Worm (Caenorhabditis elegans) whole organism, L4 larva: ENCODE results near the gene ZC21.10.

Experiments
- F26F4.8 ChIP-seq: fragments of 200-800 bp; sonication (Bioruptor generic); conservative IDR thresholded peaks from 2 replicates; pipeline ENCODE4 v1.3.6; 2022; ENCODE audit warnings: missing genetic modification characterization, missing compliant biosample characterization
- R02D3.7 ChIP-seq: fragments of 150-350 bp; sonication (generic microtip); optimal IDR thresholded peaks from 3 replicates; lab custom pipeline; 2014; ENCODE audit warnings: missing biosample characterization, missing genetic modification characterization
- Y48G9A.11 ChIP-seq: fragments of 200-800 bp; sonication (Bioruptor generic); IDR thresholded peaks from 2 replicates; pipeline ENCODE4 v1.3.6; 2022; ENCODE audit warnings: missing genetic modification reagents, missing genetic modification characterization, missing compliant biosample characterization
- Y75B8A.6 ChIP-seq: fragments of 200-800 bp; sonication (Bioruptor generic); IDR thresholded peaks from 2 replicates; pipeline ENCODE4 v1.3.6; 2022; ENCODE audit warnings: missing genetic modification reagents, missing genetic modification characterization, missing compliant biosample characterization
- ZK546.5 ChIP-seq, 2 experiments: sonication (generic microtip); optimal IDR thresholded peaks; 2 replicates each; lab custom pipeline; 2017; ENCODE audit warnings: missing biosample characterization in 2 of 2, missing genetic modification characterization in 2 of 2
- aha-1 ChIP-seq: fragments of 150-350 bp; peaks from one replicate; lab custom pipeline; 2014; ENCODE audit warnings: missing biosample characterization, missing genetic modification characterization
- ama-1 ChIP-seq: fragments of 150-350 bp; optimal IDR thresholded peaks from 2 replicates; lab custom pipeline; 2014; ENCODE audit warnings: inconsistent platforms, mixed read lengths
- attf-4 ChIP-seq: sonication (generic microtip); optimal IDR thresholded peaks from 3 replicates; lab custom pipeline; 2017; ENCODE audit warnings: missing biosample characterization, missing genetic modification characterization
- ceh-20 ChIP-seq: fragments of 200-800 bp; sonication (Bioruptor generic); IDR thresholded peaks from 2 replicates; pipeline ENCODE4 v1.3.6; 2022; ENCODE audit warnings: missing genetic modification reagents, missing genetic modification characterization, missing compliant biosample characterization
- ceh-28 ChIP-seq: fragments of 150-350 bp; optimal IDR thresholded peaks from 2 replicates; lab custom pipeline; 2014; ENCODE audit warnings: missing biosample characterization, missing genetic modification reagents, missing genetic modification characterization
- ceh-32 ChIP-seq: sonication (generic microtip); optimal IDR thresholded peaks from 2 replicates; lab custom pipeline; 2016; ENCODE audit warnings: mild to moderate bottlenecking, missing genetic modification characterization, missing compliant biosample characterization; ENCODE audit not compliant: poor library complexity
- ceh-62 ChIP-seq: sonication (generic microtip); optimal IDR thresholded peaks from 2 replicates; lab custom pipeline; 2017; ENCODE audit warnings: missing biosample characterization, missing genetic modification characterization
- ceh-82 ChIP-seq: sonication (generic microtip); optimal IDR thresholded peaks from 2 replicates; lab custom pipeline; 2017; ENCODE audit warnings: missing biosample characterization, missing genetic modification characterization
- ces-1 ChIP-seq: fragments of 150-350 bp; sonication (generic microtip); optimal IDR thresholded peaks from 4 replicates; lab custom pipeline; 2014; ENCODE audit warnings: missing biosample characterization, missing genetic modification reagents, missing genetic modification characterization
- cey-2 ChIP-seq: sonication (generic microtip); optimal IDR thresholded peaks from 3 replicates; lab custom pipeline; 2017; ENCODE audit warnings: missing genetic modification characterization, mild to moderate bottlenecking, missing compliant biosample characterization, antibody characterized with exemption, borderline replicate concordance; ENCODE audit not compliant: insufficient read depth
- daf-19 ChIP-seq: fragments of 200-800 bp; sonication (Bioruptor generic); conservative IDR thresholded peaks from 2 replicates; pipeline ENCODE4 v1.3.6; 2022; ENCODE audit warnings: missing genetic modification characterization, missing compliant biosample characterization
- daf-8 ChIP-seq: fragments of 200-800 bp; sonication (Bioruptor generic); IDR thresholded peaks from 2 replicates; pipeline ENCODE4 v1.3.6; 2022; ENCODE audit warnings: missing genetic modification characterization, missing compliant biosample characterization
- dmd-6 ChIP-seq: fragments of 200-800 bp; sonication (Bioruptor generic); IDR thresholded peaks from 2 replicates; pipeline ENCODE4 v1.3.6; 2022; ENCODE audit warnings: missing genetic modification reagents, missing genetic modification characterization, missing compliant biosample characterization
- duxl-1 ChIP-seq: sonication (generic microtip); optimal IDR thresholded peaks from 2 replicates; lab custom pipeline; 2016; ENCODE audit warnings: mild to moderate bottlenecking, missing genetic modification characterization, moderate library complexity, missing compliant biosample characterization; ENCODE audit not compliant: poor library complexity
- dve-1 ChIP-seq: sonication (generic microtip); optimal IDR thresholded peaks from 2 replicates; lab custom pipeline; 2017; ENCODE audit warnings: antibody characterized with exemption, mild to moderate bottlenecking, missing genetic modification characterization, missing compliant biosample characterization; ENCODE audit not compliant: insufficient read depth
- fos-1 ChIP-seq: fragments of 150-350 bp; optimal IDR thresholded peaks from 2 replicates; lab custom pipeline; 2014; ENCODE audit warnings: missing biosample characterization, missing genetic modification characterization
- hif-1 ChIP-seq, 2 experiments: sonication (generic microtip); optimal IDR thresholded peaks; 2 replicates each; lab custom pipeline; 2016 to 2017; ENCODE audit warnings: missing compliant biosample characterization in 2 of 2, missing genetic modification characterization in 2 of 2, missing genetic modification reagents in 2 of 2, missing genotype in 2 of 2, mild to moderate bottlenecking in 1 of 2
- hlh-11 ChIP-seq: fragments of 200-800 bp; sonication (Bioruptor generic); optimal IDR thresholded peaks from 2 replicates; lab custom pipeline; 2018; ENCODE audit warnings: mild to moderate bottlenecking, missing genetic modification characterization, missing compliant biosample characterization
- hlh-30 ChIP-seq: sonication (generic microtip); optimal IDR thresholded peaks from 2 replicates; lab custom pipeline; 2017; ENCODE audit warnings: antibody characterized with exemption, mild to moderate bottlenecking, missing genetic modification characterization, missing compliant biosample characterization; ENCODE audit not compliant: insufficient read depth
- hmg-1.1 ChIP-seq: fragments of 200-800 bp; sonication (Bioruptor generic); IDR thresholded peaks from 2 replicates; pipeline ENCODE4 v1.3.6; 2022; ENCODE audit warnings: missing genetic modification reagents, missing genetic modification characterization, missing compliant biosample characterization
- jun-1 ChIP-seq: fragments of 150-350 bp; optimal IDR thresholded peaks from 2 replicates; lab custom pipeline; 2014; ENCODE audit warnings: missing biosample characterization, missing genetic modification reagents, missing genetic modification characterization
- lim-7 ChIP-seq: fragments of 200-800 bp; sonication (Bioruptor generic); IDR thresholded peaks from 2 replicates; pipeline ENCODE4 v1.3.6; 2022; ENCODE audit warnings: missing genetic modification characterization, missing compliant biosample characterization
- lin-13 ChIP-seq: fragments of 150-350 bp; optimal IDR thresholded peaks from 2 replicates; lab custom pipeline; 2014; ENCODE audit warnings: missing biosample characterization, missing genetic modification reagents, missing genetic modification characterization
- lin-15B ChIP-seq: fragments of 150-350 bp; sonication (generic microtip); optimal IDR thresholded peaks from 3 replicates; lab custom pipeline; 2014; ENCODE audit warnings: missing biosample characterization, missing genetic modification characterization
- lin-29 ChIP-seq: fragments of 200-800 bp; sonication (Bioruptor generic); IDR thresholded peaks from 2 replicates; pipeline ENCODE4 v1.3.6; 2022; ENCODE audit warnings: missing genetic modification reagents, missing genetic modification characterization, missing compliant biosample characterization
- mep-1 ChIP-seq: fragments of 150-350 bp; sonication (generic microtip); optimal IDR thresholded peaks from 3 replicates; lab custom pipeline; 2014; ENCODE audit warnings: missing biosample characterization, missing genetic modification characterization
- mxl-2 ChIP-seq: fragments of 200-800 bp; sonication (Bioruptor generic); conservative IDR thresholded peaks from 2 replicates; pipeline ENCODE4 v1.3.6; 2022; ENCODE audit warnings: missing genetic modification reagents, missing genetic modification characterization, missing compliant biosample characterization
- nhr-111 ChIP-seq: fragments of 200-800 bp; sonication (Bioruptor generic); optimal IDR thresholded peaks from 2 replicates; lab custom pipeline; 2018; ENCODE audit warnings: mild to moderate bottlenecking, missing genetic modification characterization, missing compliant biosample characterization
- nhr-42 ChIP-seq: fragments of 200-800 bp; sonication (Bioruptor generic); IDR thresholded peaks from 2 replicates; pipeline ENCODE4 v1.3.6; 2022; ENCODE audit warnings: missing genetic modification characterization, missing compliant biosample characterization
- nhr-48 ChIP-seq: sonication (generic microtip); optimal IDR thresholded peaks from 2 replicates; lab custom pipeline; 2016; ENCODE audit warnings: mild to moderate bottlenecking, missing genetic modification characterization, missing compliant biosample characterization
- nhr-6 ChIP-seq: fragments of 150-350 bp; optimal IDR thresholded peaks from 2 replicates; lab custom pipeline; 2014; ENCODE audit warnings: missing biosample characterization, missing genetic modification characterization
- nhr-76 ChIP-seq: fragments of 150-350 bp; optimal IDR thresholded peaks from 2 replicates; lab custom pipeline; 2014; ENCODE audit warnings: missing biosample characterization, missing genetic modification characterization
- pha-4 ChIP-seq, 2 experiments: fragments of 150-350 bp in 1 of 2; fragments of 200-800 bp in 1 of 2; sonication (Bioruptor generic) in 1 of 2; IDR thresholded peaks in 1 of 2; optimal IDR thresholded peaks in 1 of 2; 2 replicates each; pipeline versions ENCODE4 v1.3.6 to Lab custom; 2014 to 2022; ENCODE audit warnings: missing genetic modification characterization in 2 of 2, missing genetic modification reagents in 2 of 2, missing biosample characterization in 1 of 2, missing compliant biosample characterization in 1 of 2
- rbr-2 ChIP-seq: sonication (generic microtip); optimal IDR thresholded peaks from 2 replicates; lab custom pipeline; 2016; ENCODE audit warnings: missing genotype, missing genetic modification characterization, missing compliant biosample characterization
- sdz-12 ChIP-seq: fragments of 200-800 bp; sonication (Bioruptor generic); optimal IDR thresholded peaks from 2 replicates; lab custom pipeline; 2018; ENCODE audit warnings: mild to moderate bottlenecking, missing genetic modification characterization, missing compliant biosample characterization
- skn-1 ChIP-seq: fragments of 150-350 bp; optimal IDR thresholded peaks from 2 replicates; lab custom pipeline; 2014; ENCODE audit warnings: missing biosample characterization, missing genetic modification characterization
- snpc-4 ChIP-seq: fragments of 150-350 bp; optimal IDR thresholded peaks from 2 replicates; lab custom pipeline; 2014; ENCODE audit warnings: missing biosample characterization, missing genetic modification characterization
- unc-130 ChIP-seq: sonication (generic microtip); optimal IDR thresholded peaks from 2 replicates; lab custom pipeline; 2016; ENCODE audit warnings: missing genetic modification reagents, missing genetic modification characterization, missing compliant biosample characterization
- unc-39 ChIP-seq: sonication (generic microtip); optimal IDR thresholded peaks from 2 replicates; lab custom pipeline; 2017; ENCODE audit warnings: missing biosample characterization, missing genetic modification characterization
- unc-62 ChIP-seq, 3 experiments: fragments of 150-350 bp in 1 of 3; sonication (generic microtip); optimal IDR thresholded peaks in 2 of 3; peaks in 1 of 3; 1 replicate in 1 of 3; 2 replicates in 2 of 3; lab custom pipeline; 2014 to 2017; ENCODE audit warnings: missing biosample characterization in 3 of 3, missing genetic modification characterization in 3 of 3, missing genetic modification reagents in 3 of 3, missing genotype in 1 of 3
- zag-1 ChIP-seq: fragments of 150-350 bp; optimal IDR thresholded peaks from 2 replicates; lab custom pipeline; 2014; ENCODE audit warnings: missing biosample characterization, missing genetic modification characterization
- zfp-2 ChIP-seq: sonication (generic microtip); optimal IDR thresholded peaks from 2 replicates; lab custom pipeline; 2016; ENCODE audit warnings: mild to moderate bottlenecking, missing genetic modification characterization, missing compliant biosample characterization
- zfp-3 ChIP-seq: fragments of 200-800 bp; sonication (Bioruptor generic); conservative IDR thresholded peaks from 2 replicates; pipeline ENCODE4 v1.3.6; 2022; ENCODE audit warnings: missing genetic modification reagents, missing genetic modification characterization, missing compliant biosample characterization
- zip-11 ChIP-seq: fragments of 200-800 bp; sonication (Bioruptor generic); IDR thresholded peaks from 2 replicates; pipeline ENCODE4 v1.3.6; 2022; ENCODE audit warnings: missing genetic modification characterization, missing compliant biosample characterization
- zip-2 ChIP-seq: fragments of 150-350 bp; optimal IDR thresholded peaks from 2 replicates; lab custom pipeline; 2014; ENCODE audit warnings: missing biosample characterization, missing genetic modification characterization
- ztf-11 ChIP-seq: fragments of 150-350 bp; optimal IDR thresholded peaks from 2 replicates; lab custom pipeline; 2014; ENCODE audit warnings: missing biosample characterization, missing genetic modification characterization
- ztf-7 ChIP-seq: fragments of 150-350 bp; optimal IDR thresholded peaks from 2 replicates; lab custom pipeline; 2014; ENCODE audit warnings: missing biosample characterization, missing genetic modification characterization

ZC21.10 gene

DNA sequence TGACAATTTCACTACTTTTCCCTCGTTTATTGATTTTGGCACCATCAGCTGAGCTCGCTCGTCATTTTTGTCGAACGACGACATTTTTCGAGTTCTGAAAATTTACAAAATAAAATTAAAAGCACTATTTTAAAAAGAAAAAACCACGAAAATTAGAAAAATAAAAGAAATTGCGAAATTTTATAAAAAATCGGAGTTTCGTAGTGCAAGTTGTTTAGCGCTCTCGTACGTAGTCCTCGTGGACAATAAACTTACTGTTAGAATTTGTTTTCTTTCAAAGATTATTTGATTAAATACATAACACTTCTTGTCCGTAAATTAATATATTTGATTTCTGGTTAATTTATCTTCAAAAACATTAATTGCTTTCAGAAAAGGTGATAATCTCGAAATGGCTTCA is 39.6 kb upstream of the ZC21.10 start, which contains the start of the genes ess-2 and F42H10.2 (continued):
- TF ChIP-seq dve-1 (peak; percentile 53), skn-1 (tag; lab: Kevin White, UChicago) (no peak), aha-1 (tag; lab: Kevin White, UChicago) (no peak), ceh-82 (tag; lab: Kevin White, UChicago) (no peak), fos-1 (no peak), Y48G9A.11 (GFP tag; lab: Robert Waterston, UW) (no peak), rbr-2 (tag; lab: Kevin White, UChicago) (no peak), zfp-3 (no peak), nhr-48 (tag; lab: Kevin White, UChicago) (no peak), hif-1 (tag; optimal IDR thresholded peaks at IDR 0.05; lab: Kevin White, UChicago) (peak in 1 of 2 experiments; percentile 1), F26F4.8 (GFP tag; lab: Robert Waterston, UW) (no peak), pha-4 (GFP tag; IDR thresholded peaks at IDR 0.05; lab: Robert Waterston, UW) (no peak), pha-4 (tag; optimal IDR thresholded peaks at IDR 0.05; lab: Kevin White, UChicago) (no peak), zip-2 (tag; lab: Kevin White, UChicago) (no peak), hlh-11 (no peak), nhr-111 (GFP tag; lab: Kevin White, UChicago) (no peak), R02D3.7 (tag; lab: Kevin White, UChicago) (no peak), nhr-6 (tag; lab: Kevin White, UChicago) (peak; percentile 4), lin-13 (no peak), daf-8 (GFP tag; lab: Robert Waterston, UW) (no peak), unc-130 (GFP tag; lab: Kevin White, UChicago) (no peak), ztf-11 (tag; lab: Kevin White, UChicago) (no peak), sdz-12 (GFP tag; lab: Kevin White, UChicago) (no peak), jun-1 (tag; lab: Kevin White, UChicago) (no peak), snpc-4 (tag; lab: Kevin White, UChicago) (no peak), lin-29 (GFP tag; lab: Robert Waterston, UW) (no peak), ceh-32 (tag; lab: Kevin White, UChicago) (no peak), ama-1 (lab: Kevin White, UChicago) (no peak), dmd-6 (no peak), Y75B8A.6 (GFP tag; lab: Robert Waterston, UW) (no peak), attf-4 (tag; lab: Kevin White, UChicago) (no peak), zfp-2 (no peak), zag-1 (no peak), unc-62 (GFP tag; optimal IDR thresholded peaks at IDR 0.05 in 1 of 2; lab: Kevin White, UChicago) (no peak), unc-62 (tag; optimal IDR thresholded peaks at IDR 0.05; lab: Kevin White, UChicago) (no peak), duxl-1 (no peak), hlh-30 (tag; lab: Kevin White, UChicago) (peak; percentile 26), nhr-76 (tag; lab: Kevin White, UChicago) (no peak), mxl-2 (GFP tag; lab: Robert Waterston, UW) (no peak), ceh-28 (tag; lab: Kevin White, UChicago) (no peak), ztf-7 (no peak), unc-39 (tag; lab: Kevin White, UChicago) (no peak), ces-1 (GFP tag; lab: Kevin White, UChicago) (no peak), nhr-42 (GFP tag; lab: Robert Waterston, UW) (no peak), zip-11 (GFP tag; lab: Robert Waterston, UW) (no peak), lin-15B (tag; lab: Kevin White, UChicago) (no peak), mep-1 (tag; lab: Kevin White, UChicago) (peak; percentile 34), daf-19 (no peak), lim-7 (GFP tag; lab: Robert Waterston, UW) (no peak), hmg-1.1 (GFP tag; lab: Robert Waterston, UW) (no peak), ceh-20 (GFP tag; lab: Robert Waterston, UW) (no peak), ZK546.5 (tag; optimal IDR thresholded peaks at IDR 0.05; lab: Kevin White, UChicago) (no peak), cey-2 (no peak), ceh-62 (tag; lab: Kevin White, UChicago) (no peak)
